Worm (Caenorhabditis elegans): Measurements from ENCODE around the gene T28A8.2.

Gene T28A8.2

ce11 chrIII:13495571-13495970 is at the start of gene T28A8.2:
Gene T28A8.2 (minus strand): TSS chrIII:13495671.
- no peak for TF ChIP-seq ceh-19 (GFP tag; optimal IDR thresholded peaks at IDR 0.05)
- TF ChIP-seq fkh-10 (GFP tag; optimal IDR thresholded peaks at IDR 0.05), result no peak
- TF ChIP-seq zip-5 (tag; optimal IDR thresholded peaks at IDR 0.05), result no peak
- no peak for TF ChIP-seq ceh-22 (tag; optimal IDR thresholded peaks at IDR 0.05)
- TF ChIP-seq ttx-3 (tag; optimal IDR thresholded peaks at IDR 0.05), result no peak
- TF ChIP-seq fax-1 (tag; optimal IDR thresholded peaks at IDR 0.05), result no peak
- no peak for TF ChIP-seq unc-42 (tag; optimal IDR thresholded peaks at IDR 0.05)
- TF ChIP-seq pros-1 (tag; optimal IDR thresholded peaks at IDR 0.05), result no peak
- no peak for TF ChIP-seq unc-55 (GFP tag; optimal IDR thresholded peaks at IDR 0.05)
- no peak for TF ChIP-seq ama-1 (optimal IDR thresholded peaks at IDR 0.05)
- no peak for TF ChIP-seq K09A11.1 (tag; optimal IDR thresholded peaks at IDR 0.05; ENCODE audit: insufficient read depth)
- TF ChIP-seq ceh-30 (tag; optimal IDR thresholded peaks at IDR 0.05), result no peak
- no peak for TF ChIP-seq lin-11 (tag; optimal IDR thresholded peaks at IDR 0.05)
- no peak for TF ChIP-seq nhr-232 (tag; optimal IDR thresholded peaks at IDR 0.05)
- no peak for TF ChIP-seq ets-4 (tag; optimal IDR thresholded peaks at IDR 0.05)
- no peak for TF ChIP-seq unc-3 (GFP tag; conservative IDR thresholded peaks at IDR 0.05)
- TF ChIP-seq unc-3 (tag; optimal IDR thresholded peaks at IDR 0.05), result no peak
- no peak for TF ChIP-seq pax-1 (tag; optimal IDR thresholded peaks at IDR 0.05)
- no peak for TF ChIP-seq sox-4 (tag; optimal IDR thresholded peaks at IDR 0.05)

- TF ChIP-seq che-1 (tag; optimal IDR thresholded peaks at IDR 0.05), result no peak
- peak; percentile 73 for TF ChIP-seq elt-2 (tag; optimal IDR thresholded peaks at IDR 0.05)
Observed at ce11 chrIII:13544593-13544992, 49.1 kb upstream of the T28A8.2 start.

ce11 chrIII:13543434-13543833 is 48.0 kb upstream of the T28A8.2 start, which contains the start of gene acs-5:
Gene acs-5 (minus strand): TSS chrIII:13543534.
- no peak for TF ChIP-seq fax-1 (tag; optimal IDR thresholded peaks at IDR 0.05)
- no peak for TF ChIP-seq C38D4.7 (GFP tag; optimal IDR thresholded peaks at IDR 0.05)
- no peak for TF ChIP-seq dve-1 (tag; optimal IDR thresholded peaks at IDR 0.05)
- no peak for TF ChIP-seq hlh-13 (GFP tag; optimal IDR thresholded peaks at IDR 0.05)
- no peak for TF ChIP-seq ama-1 (optimal IDR thresholded peaks at IDR 0.05)
- TF ChIP-seq pros-1 (tag; optimal IDR thresholded peaks at IDR 0.05), result no peak
- no peak for TF ChIP-seq madf-2 (tag; optimal IDR thresholded peaks at IDR 0.05)
- no peak for TF ChIP-seq ref-2 (tag; optimal IDR thresholded peaks at IDR 0.05)

ce11 chrIII:13542458-13542857 is 47.0 kb upstream of the T28A8.2 start:
- TF ChIP-seq hlh-30 (tag; optimal IDR thresholded peaks at IDR 0.05; ENCODE audit: insufficient read depth) (peak; percentile 32), fkh-10 (GFP tag; optimal IDR thresholded peaks at IDR 0.05) (no peak), hlh-13 (GFP tag; optimal IDR thresholded peaks at IDR 0.05) (no peak), sdc-2 (tag; optimal IDR thresholded peaks at IDR 0.05) (no peak), K09A11.1 (tag; optimal IDR thresholded peaks at IDR 0.05; ENCODE audit: insufficient read depth) (no peak), ref-2 (tag; optimal IDR thresholded peaks at IDR 0.05) (no peak), elt-2 (tag; optimal IDR thresholded peaks at IDR 0.05) (peak; percentile 46), C38D4.7 (GFP tag; optimal IDR thresholded peaks at IDR 0.05) (no peak)

- TF ChIP-seq che-1 (tag; optimal IDR thresholded peaks at IDR 0.05), result no peak
Observed at ce11 chrIII:13540791-13541190, 45.3 kb upstream of the T28A8.2 start.

ce11 chrIII:13535735-13536390 is 40.4 kb upstream of the T28A8.2 start:
- TF ChIP-seq K02D7.2 (tag; optimal IDR thresholded peaks at IDR 0.05), result no peak
- no peak for TF ChIP-seq unc-55 (GFP tag; optimal IDR thresholded peaks at IDR 0.05)
- no peak for TF ChIP-seq dmd-4 (tag; optimal IDR thresholded peaks at IDR 0.05; ENCODE audit: borderline replicate concordance)
- TF ChIP-seq fkh-10 (GFP tag; optimal IDR thresholded peaks at IDR 0.05), result no peak
- TF ChIP-seq pag-3 (tag; optimal IDR thresholded peaks at IDR 0.05; ENCODE audit: borderline replicate concordance), result no peak
- TF ChIP-seq ceh-24 (tag; optimal IDR thresholded peaks at IDR 0.05), result no peak
- TF ChIP-seq lin-11 (tag; optimal IDR thresholded peaks at IDR 0.05), result no peak
- TF ChIP-seq hlh-30 (tag; optimal IDR thresholded peaks at IDR 0.05; ENCODE audit: insufficient read depth), result no peak
- no peak for TF ChIP-seq ztf-16 (tag; optimal IDR thresholded peaks at IDR 0.05)
- TF ChIP-seq pros-1 (tag; optimal IDR thresholded peaks at IDR 0.05), result no peak
- no peak for TF ChIP-seq unc-3 (GFP tag; conservative IDR thresholded peaks at IDR 0.05)
- TF ChIP-seq unc-3 (tag; optimal IDR thresholded peaks at IDR 0.05), result no peak
- no peak for TF ChIP-seq ets-4 (tag; optimal IDR thresholded peaks at IDR 0.05)

Measured in whole organism, late embryonic.